Fruit fly (Drosophila melanogaster): Measurements from ENCODE around the gene Skel.

The Skel gene

dm6 chr3R:10688160-10688559 is 1.4 kb downstream of the Skel start:
- TF ChIP-seq CG8478 (optimal IDR thresholded peaks at IDR 0.05) (no peak), CTCF (optimal IDR thresholded peaks at IDR 0.05) (no peak)

dm6 chr3R:10688835-10689234 is 2.1 kb downstream of the Skel start:
- TF ChIP-seq CG8478 (optimal IDR thresholded peaks at IDR 0.05) (no peak), CTCF (optimal IDR thresholded peaks at IDR 0.05) (no peak)

dm6 chr3R:10696371-10696777 is 9.6 kb downstream of the Skel start, which contains the start of the genes pug, CG14683 and CG46459:
TSS of gene pug (plus strand) at chr3R:10696534.
TSS of gene CG14683 (plus strand) at chr3R:10696647.
TSS of gene CG46459 (plus strand) at chr3R:10696647.
- TF ChIP-seq CTCF (optimal IDR thresholded peaks at IDR 0.05) (no peak), CG8478 (optimal IDR thresholded peaks at IDR 0.05) (no peak)

- TF ChIP-seq CTCF (optimal IDR thresholded peaks at IDR 0.05), result no peak
- no peak for TF ChIP-seq CG8478 (optimal IDR thresholded peaks at IDR 0.05)
These were observed 12.5 kb downstream of the Skel start for dm6 chr3R:10699020-10699951.

- TF ChIP-seq CG8478 (optimal IDR thresholded peaks at IDR 0.05) (no peak), CTCF (optimal IDR thresholded peaks at IDR 0.05) (no peak)
These were observed 13.9 kb downstream of the Skel start for dm6 chr3R:10700638-10701037.

dm6 chr3R:10704975-10705374 is 18.2 kb downstream of the Skel start, which contains the start of gene CG31391:
TSS of gene CG31391 (minus strand) at chr3R:10705075.
- TF ChIP-seq CTCF (optimal IDR thresholded peaks at IDR 0.05), result no peak
- no peak for TF ChIP-seq CG8478 (optimal IDR thresholded peaks at IDR 0.05)

dm6 chr3R:10706763-10707162 is 20.0 kb downstream of the Skel start, which contains the start of the genes CG31467 and CG14684:
TSS of gene CG31467 (minus strand) at chr3R:10706863.
TSS of gene CG14684 (plus strand) at chr3R:10706974.
- TF ChIP-seq CG8478 (optimal IDR thresholded peaks at IDR 0.05) (no peak), CTCF (optimal IDR thresholded peaks at IDR 0.05) (no peak)

- TF ChIP-seq CG8478 (optimal IDR thresholded peaks at IDR 0.05) (no peak), CTCF (optimal IDR thresholded peaks at IDR 0.05) (no peak)
These were observed 21.4 kb downstream of the Skel start, which contains the start of gene CG31278 for dm6 chr3R:10708169-10708568. TSS of gene CG31278 (minus strand) at chr3R:10708340.

- no peak for TF ChIP-seq CTCF (optimal IDR thresholded peaks at IDR 0.05)
- no peak for TF ChIP-seq CG8478 (optimal IDR thresholded peaks at IDR 0.05)
These were observed 22.5 kb downstream of the Skel start, which contains the start of gene CG31373 for dm6 chr3R:10709264-10709663. TSS of gene CG31373 (minus strand) at chr3R:10709364.

dm6 chr3R:10711148-10711547 is 24.4 kb downstream of the Skel start, which contains the start of gene CG14689:
TSS of gene CG14689 (minus strand) at chr3R:10711248.
- TF ChIP-seq CG8478 (optimal IDR thresholded peaks at IDR 0.05) (no peak), CTCF (optimal IDR thresholded peaks at IDR 0.05) (no peak)

dm6 chr3R:10714498-10714897 is 27.8 kb downstream of the Skel start, which contains the start of gene CG4073:
TSS of gene CG4073 (plus strand) at chr3R:10714798.
- TF ChIP-seq CTCF (optimal IDR thresholded peaks at IDR 0.05), result no peak
- TF ChIP-seq CG8478 (optimal IDR thresholded peaks at IDR 0.05), result no peak

dm6 chr3R:10726714-10727113 is 40.0 kb downstream of the Skel start:
- TF ChIP-seq CTCF (optimal IDR thresholded peaks at IDR 0.05) (no peak), CG8478 (optimal IDR thresholded peaks at IDR 0.05) (no peak)

- TF ChIP-seq CTCF (optimal IDR thresholded peaks at IDR 0.05), result no peak
- TF ChIP-seq CG8478 (optimal IDR thresholded peaks at IDR 0.05), result no peak
These were observed 49.1 kb downstream of the Skel start, which contains the start of gene tomboy20 for dm6 chr3R:10735857-10736256. TSS of gene tomboy20 (minus strand) at chr3R:10735957.

All from S2 (cell line).